Worm (Caenorhabditis elegans): Measurements from ENCODE around the gene F26A1.3.

Gene F26A1.3

DNA sequence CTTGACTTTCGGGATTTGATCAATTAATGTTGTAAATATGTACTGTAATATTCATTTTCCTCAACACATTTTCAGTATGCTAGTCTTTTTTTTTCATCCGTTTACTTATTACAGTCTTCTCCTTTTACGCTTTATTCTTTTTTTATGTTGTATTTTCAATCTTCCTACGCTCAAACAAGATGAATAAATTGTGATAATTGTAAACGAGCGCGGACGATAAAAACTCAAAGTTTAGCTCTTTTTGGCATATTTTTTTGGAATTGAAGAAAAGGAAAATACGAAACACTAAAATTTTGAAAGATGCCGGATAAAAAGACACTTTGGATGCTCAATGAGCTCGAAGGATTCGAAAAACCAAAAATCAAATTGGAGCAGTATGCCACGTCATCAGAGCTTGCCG, 24.0 kb upstream of the F26A1.3 start, which contains the start of gene metl-5:
TSS of gene metl-5 (plus strand) at position 301 of the 400 bp plus-strand sequence.
- TF ChIP-seq nfya-1 (tag; optimal IDR thresholded peaks at IDR 0.05): no peak
- TF ChIP-seq odd-2 (tag; optimal IDR thresholded peaks at IDR 0.05): no peak
- no peak for TF ChIP-seq ceh-14 (tag; optimal IDR thresholded peaks at IDR 0.05)
- no peak for TF ChIP-seq hlh-30 (tag; optimal IDR thresholded peaks at IDR 0.05; ENCODE audit: insufficient read depth)
- TF ChIP-seq pha-4 (tag; optimal IDR thresholded peaks at IDR 0.05): no peak
- no peak for TF ChIP-seq F13H6.1 (tag; optimal IDR thresholded peaks at IDR 0.05)
- no peak for TF ChIP-seq unc-86 (tag; optimal IDR thresholded peaks at IDR 0.05)
- TF ChIP-seq elt-4 (tag; optimal IDR thresholded peaks at IDR 0.05): no peak
- TF ChIP-seq eyg-1 (tag; optimal IDR thresholded peaks at IDR 0.05): no peak
- no peak for TF ChIP-seq fax-1 (tag; optimal IDR thresholded peaks at IDR 0.05)
- TF ChIP-seq ama-1 (optimal IDR thresholded peaks at IDR 0.05): no peak
- no peak for TF ChIP-seq ahr-1 (tag; optimal IDR thresholded peaks at IDR 0.05)
- no peak for TF ChIP-seq K02D7.2 (tag; optimal IDR thresholded peaks at IDR 0.05)

DNA sequence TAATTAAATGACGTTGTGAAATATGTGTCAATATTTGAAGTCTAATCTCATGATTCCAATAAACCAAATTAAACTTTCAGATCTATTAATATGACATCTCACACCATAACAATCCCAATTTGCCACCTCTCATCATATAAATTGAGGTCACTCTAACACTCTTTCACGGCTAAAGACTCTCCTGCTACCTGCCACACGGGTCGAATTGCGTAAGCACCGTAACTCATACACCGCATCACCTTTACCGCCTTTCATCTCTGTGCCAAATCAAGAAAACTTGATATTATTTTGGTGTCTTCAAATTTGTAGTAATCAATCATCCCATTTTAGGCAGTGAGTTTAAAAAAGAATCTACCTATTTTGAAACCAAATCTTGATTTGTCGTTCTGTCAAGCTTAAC, 20.4 kb upstream of the F26A1.3 start:
- TF ChIP-seq rnt-1 (tag; optimal IDR thresholded peaks at IDR 0.05): no peak
- no peak for TF ChIP-seq madf-2 (tag; optimal IDR thresholded peaks at IDR 0.05)
- no peak for TF ChIP-seq ahr-1 (tag; optimal IDR thresholded peaks at IDR 0.05)
- TF ChIP-seq sox-2 (GFP tag; IDR thresholded peaks at IDR 0.05): no peak
- TF ChIP-seq mec-3 (tag; optimal IDR thresholded peaks at IDR 0.05; ENCODE audit: borderline replicate concordance): no peak
- TF ChIP-seq ceh-45 (GFP tag; IDR thresholded peaks at IDR 0.05): no peak
- TF ChIP-seq dve-1 (tag; optimal IDR thresholded peaks at IDR 0.05): no peak
- TF ChIP-seq pag-3 (tag; optimal IDR thresholded peaks at IDR 0.05; ENCODE audit: borderline replicate concordance): no peak
- no peak for TF ChIP-seq ceh-19 (GFP tag; optimal IDR thresholded peaks at IDR 0.05)
- TF ChIP-seq F13H6.1 (tag; optimal IDR thresholded peaks at IDR 0.05): no peak
- TF ChIP-seq ceh-9 (tag; optimal IDR thresholded peaks at IDR 0.05): no peak
- no peak for TF ChIP-seq ceh-6 (GFP tag; optimal IDR thresholded peaks at IDR 0.05)
- TF ChIP-seq ztf-16 (tag; optimal IDR thresholded peaks at IDR 0.05): no peak
- TF ChIP-seq gmeb-2 (tag; optimal IDR thresholded peaks at IDR 0.05): no peak
- no peak for TF ChIP-seq sox-4 (tag; optimal IDR thresholded peaks at IDR 0.05)
- TF ChIP-seq pqm-1 (tag; optimal IDR thresholded peaks at IDR 0.05): no peak
- no peak for TF ChIP-seq unc-42 (tag; optimal IDR thresholded peaks at IDR 0.05)
- no peak for TF ChIP-seq nhr-11 (tag; optimal IDR thresholded peaks at IDR 0.05)
- TF ChIP-seq hlh-15 (tag; optimal IDR thresholded peaks at IDR 0.05): no peak

- no peak for TF ChIP-seq pag-3 (tag; optimal IDR thresholded peaks at IDR 0.05; ENCODE audit: borderline replicate concordance)
- peak; percentile 85 for TF ChIP-seq nfya-1 (tag; optimal IDR thresholded peaks at IDR 0.05)
Measured at ce11 chrIII:4808089-4808488, 18.6 kb upstream of the F26A1.3 start.

DNA sequence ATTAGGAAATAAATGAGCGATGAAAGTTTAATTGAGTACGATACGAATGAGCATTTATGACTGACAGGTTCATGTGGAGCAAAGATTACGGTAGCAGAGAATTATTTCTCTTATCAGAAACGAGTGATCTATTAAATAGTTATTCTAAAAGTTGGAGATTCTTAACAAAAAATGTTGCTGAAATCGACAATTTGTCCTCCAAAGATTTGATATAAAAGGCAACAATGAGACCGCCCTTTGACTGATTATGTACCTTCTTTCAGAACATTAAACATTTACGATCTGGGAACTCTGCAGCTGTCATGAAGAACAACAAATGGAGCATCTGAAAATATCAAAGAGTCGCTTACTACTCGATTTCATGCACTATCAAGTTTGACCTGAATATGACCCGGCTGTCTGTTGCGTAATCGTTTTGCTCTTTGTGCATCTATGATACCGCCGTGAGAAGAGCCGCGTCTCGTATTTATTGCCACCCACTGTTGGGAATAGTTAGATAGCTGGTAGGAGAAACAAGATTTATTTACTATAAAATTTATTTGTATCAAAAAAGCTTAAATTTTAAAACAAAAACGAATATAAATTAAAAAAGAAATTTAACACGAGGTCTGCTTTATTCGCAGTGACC, 17.1 kb upstream of the F26A1.3 start, which contains the start of gene pal-1:
TSS of gene pal-1 (minus strand) at position 51 of the 628 bp plus-strand sequence.
- TF ChIP-seq pqm-1 (tag; optimal IDR thresholded peaks at IDR 0.05) (no peak), ceh-9 (tag; optimal IDR thresholded peaks at IDR 0.05) (no peak), ceh-6 (GFP tag; optimal IDR thresholded peaks at IDR 0.05) (no peak), hlh-15 (tag; optimal IDR thresholded peaks at IDR 0.05) (no peak), sox-2 (GFP tag; IDR thresholded peaks at IDR 0.05) (no peak), hlh-8 (tag; optimal IDR thresholded peaks at IDR 0.05) (no peak), Y22D7AL.16 (tag; optimal IDR thresholded peaks at IDR 0.05) (no peak), nhr-11 (tag; optimal IDR thresholded peaks at IDR 0.05) (no peak), pat-9 (tag; optimal IDR thresholded peaks at IDR 0.05) (no peak), npax-4 (tag; optimal IDR thresholded peaks at IDR 0.05) (no peak), ets-4 (tag; optimal IDR thresholded peaks at IDR 0.05) (no peak), lim-6 (tag; optimal IDR thresholded peaks at IDR 0.05) (no peak), eyg-1 (tag; optimal IDR thresholded peaks at IDR 0.05) (no peak), hlh-13 (GFP tag; optimal IDR thresholded peaks at IDR 0.05) (no peak), ztf-16 (tag; optimal IDR thresholded peaks at IDR 0.05) (no peak), unc-3 (GFP tag; conservative IDR thresholded peaks at IDR 0.05) (no peak), unc-3 (tag; optimal IDR thresholded peaks at IDR 0.05) (no peak), K09A11.1 (tag; optimal IDR thresholded peaks at IDR 0.05; ENCODE audit: insufficient read depth) (no peak), fkh-10 (GFP tag; optimal IDR thresholded peaks at IDR 0.05) (no peak), unc-42 (tag; optimal IDR thresholded peaks at IDR 0.05) (no peak)
